Worm (Caenorhabditis elegans): ENCODE data around the gene dnj-22.

dnj-22 gene

ce11 chrV:8415113-8415530, 46.8 kb downstream of the dnj-22 start:
- TF ChIP-seq F13C5.2 (tag; optimal IDR thresholded peaks at IDR 0.05) (no peak), B0310.2 (tag; optimal IDR thresholded peaks at IDR 0.05) (no peak), hnd-1 (tag; optimal IDR thresholded peaks at IDR 0.05) (no peak), ceh-13 (GFP tag; optimal IDR thresholded peaks at IDR 0.05) (no peak), aly-1 (tag; optimal IDR thresholded peaks at IDR 0.05) (no peak)

ce11 chrV:8414036-8414728, 47.7 kb downstream of the dnj-22 start, which contains the start of gene pos-1:
Gene pos-1 (plus strand): TSS chrV:8414086.
- TF ChIP-seq tbx-37 (GFP tag; conservative IDR thresholded peaks at IDR 0.05): no peak
- no peak for TF ChIP-seq F13C5.2 (tag; optimal IDR thresholded peaks at IDR 0.05)
- no peak for TF ChIP-seq pes-1 (GFP tag; IDR thresholded peaks at IDR 0.05)
- no peak for TF ChIP-seq ceh-36 (tag; optimal IDR thresholded peaks at IDR 0.05)
- TF ChIP-seq tbx-11 (GFP tag; IDR thresholded peaks at IDR 0.05): no peak
- no peak for TF ChIP-seq scrt-1 (GFP tag; IDR thresholded peaks at IDR 0.05)
- no peak for TF ChIP-seq tra-4 (tag; optimal IDR thresholded peaks at IDR 0.05)
- TF ChIP-seq ceh-13 (GFP tag; optimal IDR thresholded peaks at IDR 0.05): no peak
- no peak for TF ChIP-seq aly-1 (tag; optimal IDR thresholded peaks at IDR 0.05)

- TF ChIP-seq pes-1 (GFP tag; IDR thresholded peaks at IDR 0.05): no peak
- TF ChIP-seq aly-1 (tag; optimal IDR thresholded peaks at IDR 0.05): no peak
- no peak for TF ChIP-seq ama-1 (optimal IDR thresholded peaks at IDR 0.05)
- no peak for TF ChIP-seq scrt-1 (GFP tag; IDR thresholded peaks at IDR 0.05)
- no peak for TF ChIP-seq flt-1 (GFP tag; IDR thresholded peaks at IDR 0.05)
- no peak for TF ChIP-seq ceh-36 (tag; optimal IDR thresholded peaks at IDR 0.05)
- no peak for TF ChIP-seq tra-4 (tag; optimal IDR thresholded peaks at IDR 0.05)
- no peak for TF ChIP-seq ceh-13 (GFP tag; optimal IDR thresholded peaks at IDR 0.05)
- TF ChIP-seq F13C5.2 (tag; optimal IDR thresholded peaks at IDR 0.05): no peak
- TF ChIP-seq hmg-4 (GFP tag; optimal IDR thresholded peaks at IDR 0.05): no peak
- TF ChIP-seq hmbx-1 (tag; optimal IDR thresholded peaks at IDR 0.05): no peak
- no peak for TF ChIP-seq ets-7 (tag; optimal IDR thresholded peaks at IDR 0.05)
- TF ChIP-seq sea-1 (GFP tag; conservative IDR thresholded peaks at IDR 0.05): no peak
- TF ChIP-seq B0310.2 (tag; optimal IDR thresholded peaks at IDR 0.05): no peak
- no peak for TF ChIP-seq tbx-11 (GFP tag; IDR thresholded peaks at IDR 0.05)
- TF ChIP-seq hnd-1 (tag; optimal IDR thresholded peaks at IDR 0.05): no peak
- no peak for TF ChIP-seq tbx-37 (GFP tag; conservative IDR thresholded peaks at IDR 0.05)
These were observed 48.4 kb downstream of the dnj-22 start, which contains the start of gene vha-18 for ce11 chrV:8413432-8414021. Gene vha-18 (minus strand): TSS chrV:8413482.

Data from whole organism, early embryonic.